Worm (Caenorhabditis elegans) whole organism, L4 larva: ENCODE measurements around the gene vha-7.

Source experiments
- F49E8.2 ChIP-seq: sonication (generic microtip); optimal IDR thresholded peaks from 2 replicates; lab custom pipeline; 2016; ENCODE audit warnings: missing compliant biosample characterization, mild to moderate bottlenecking, missing genetic modification characterization, borderline replicate concordance
- T20F7.1 ChIP-seq: fragments of 200-800 bp; sonication (Bioruptor generic); optimal IDR thresholded peaks from 2 replicates; lab custom pipeline; 2018; ENCODE audit warnings: mild to moderate bottlenecking, missing genetic modification characterization, missing compliant biosample characterization
- Y48G9A.11 ChIP-seq: fragments of 200-800 bp; sonication (Bioruptor generic); IDR thresholded peaks from 2 replicates; pipeline ENCODE4 v1.3.6; 2022; ENCODE audit warnings: missing genetic modification reagents, missing genetic modification characterization, missing compliant biosample characterization
- Y5F2A.4 ChIP-seq: fragments of 200-800 bp; sonication (Bioruptor generic); optimal IDR thresholded peaks from 2 replicates; lab custom pipeline; 2018; ENCODE audit warnings: mild to moderate bottlenecking, missing genetic modification characterization, missing compliant biosample characterization
- aha-1 ChIP-seq: fragments of 150-350 bp; peaks from one replicate; lab custom pipeline; 2014; ENCODE audit warnings: missing biosample characterization, missing genetic modification characterization
- aly-2 ChIP-seq: sonication (generic microtip); optimal IDR thresholded peaks from 2 replicates; lab custom pipeline; 2018; ENCODE audit warnings: missing biosample characterization, missing genetic modification characterization
- ceh-28 ChIP-seq: fragments of 150-350 bp; optimal IDR thresholded peaks from 2 replicates; lab custom pipeline; 2014; ENCODE audit warnings: missing biosample characterization, missing genetic modification reagents, missing genetic modification characterization
- ceh-44 ChIP-seq: fragments of 200-800 bp; sonication (Bioruptor generic); IDR thresholded peaks from 2 replicates; pipeline ENCODE4 v1.3.6; 2022; ENCODE audit warnings: missing genetic modification reagents, missing genetic modification characterization, missing compliant biosample characterization
- ctbp-1 ChIP-seq: fragments of 200-800 bp; sonication (Bioruptor generic); IDR thresholded peaks from 2 replicates; pipeline ENCODE4 v1.3.6; 2022; ENCODE audit warnings: missing genetic modification reagents, missing genetic modification characterization, missing compliant biosample characterization
- daf-16 ChIP-seq, 3 experiments: sonication (generic microtip); optimal IDR thresholded peaks; 2 replicates each; lab custom pipeline; 2016 to 2017; ENCODE audit warnings: missing genetic modification characterization in 3 of 3, missing genetic modification reagents in 3 of 3, mild to moderate bottlenecking in 2 of 3, missing compliant biosample characterization in 2 of 3, missing biosample characterization in 1 of 3, moderate library complexity in 1 of 3
- dmd-8 ChIP-seq: fragments of 200-800 bp; sonication (Bioruptor generic); IDR thresholded peaks from 2 replicates; pipeline ENCODE4 v1.3.6; 2022; ENCODE audit warnings: missing genetic modification characterization, missing compliant biosample characterization
- dpl-1 ChIP-seq: fragments of 150-350 bp; optimal IDR thresholded peaks from 2 replicates; lab custom pipeline; 2014; ENCODE audit warnings: missing biosample characterization, missing genetic modification reagents, missing genetic modification characterization
- egl-43 ChIP-seq: fragments of 200-800 bp; sonication (Bioruptor generic); IDR thresholded peaks from 2 replicates; pipeline ENCODE4 v1.3.6; 2022; ENCODE audit warnings: missing genetic modification reagents, missing genetic modification characterization, missing compliant biosample characterization
- fkh-10 ChIP-seq: fragments of 150-350 bp; optimal IDR thresholded peaks from 2 replicates; lab custom pipeline; 2014; ENCODE audit warnings: missing biosample characterization, missing genetic modification reagents, missing genetic modification characterization
- hmg-1.1 ChIP-seq: fragments of 200-800 bp; sonication (Bioruptor generic); IDR thresholded peaks from 2 replicates; pipeline ENCODE4 v1.3.6; 2022; ENCODE audit warnings: missing genetic modification reagents, missing genetic modification characterization, missing compliant biosample characterization
- jun-1 ChIP-seq: fragments of 150-350 bp; optimal IDR thresholded peaks from 2 replicates; lab custom pipeline; 2014; ENCODE audit warnings: missing biosample characterization, missing genetic modification reagents, missing genetic modification characterization
- lin-1 ChIP-seq: fragments of 200-800 bp; sonication (Bioruptor generic); IDR thresholded peaks from 2 replicates; pipeline ENCODE4 v1.3.6; 2022; ENCODE audit warnings: missing genetic modification reagents, missing genetic modification characterization, missing compliant biosample characterization
- lin-38 ChIP-seq: fragments of 200-800 bp; sonication (Bioruptor generic); IDR thresholded peaks from 2 replicates; pipeline ENCODE4 v1.3.6; 2022; ENCODE audit warnings: missing genetic modification reagents, missing genetic modification characterization, missing compliant biosample characterization
- lin-39 ChIP-seq: fragments of 150-350 bp; optimal IDR thresholded peaks from 2 replicates; lab custom pipeline; 2014; ENCODE audit warnings: missing biosample characterization, missing genetic modification reagents, missing genetic modification characterization
- lir-3 ChIP-seq: sonication (generic microtip); optimal IDR thresholded peaks from 2 replicates; lab custom pipeline; 2016; ENCODE audit warnings: mild to moderate bottlenecking, missing genetic modification characterization, missing compliant biosample characterization
- lsy-2 ChIP-seq, 2 experiments: fragments of 150-350 bp in 1 of 2; sonication (generic microtip) in 1 of 2; optimal IDR thresholded peaks; 2 replicates each; lab custom pipeline; 2014 to 2017; ENCODE audit warnings: missing biosample characterization in 2 of 2, missing genetic modification characterization in 2 of 2
- madf-5 ChIP-seq, 2 experiments: fragments of 200-800 bp; sonication (Bioruptor generic); IDR thresholded peaks; 2 replicates each; pipeline ENCODE4 v1.3.6; 2022; ENCODE audit warnings: missing compliant biosample characterization in 2 of 2, missing genetic modification characterization in 2 of 2
- mdt-29 ChIP-seq: fragments of 200-800 bp; sonication (Bioruptor generic); IDR thresholded peaks from 2 replicates; pipeline ENCODE4 v1.3.6; 2022; ENCODE audit warnings: missing genetic modification reagents, missing genetic modification characterization, missing compliant biosample characterization
- mep-1 ChIP-seq: fragments of 150-350 bp; sonication (generic microtip); optimal IDR thresholded peaks from 3 replicates; lab custom pipeline; 2014; ENCODE audit warnings: missing biosample characterization, missing genetic modification characterization
- mes-2 ChIP-seq: sonication (generic microtip); optimal IDR thresholded peaks from 2 replicates; lab custom pipeline; 2016; ENCODE audit warnings: missing genotype, mild to moderate bottlenecking, missing genetic modification characterization, missing compliant biosample characterization; ENCODE audit not compliant: poor library complexity, severe bottlenecking
- mxl-2 ChIP-seq: fragments of 200-800 bp; sonication (Bioruptor generic); conservative IDR thresholded peaks from 2 replicates; pipeline ENCODE4 v1.3.6; 2022; ENCODE audit warnings: missing genetic modification reagents, missing genetic modification characterization, missing compliant biosample characterization
- nhr-102 ChIP-seq: sonication (generic microtip); optimal IDR thresholded peaks from 2 replicates; lab custom pipeline; 2016; ENCODE audit warnings: mild to moderate bottlenecking, missing genetic modification characterization, moderate library complexity, missing compliant biosample characterization
- nhr-41 ChIP-seq: fragments of 200-800 bp; sonication (Bioruptor generic); IDR thresholded peaks from 2 replicates; pipeline ENCODE4 v1.3.6; 2022; ENCODE audit warnings: missing genetic modification reagents, missing genetic modification characterization, missing compliant biosample characterization
- nhr-6 ChIP-seq: fragments of 150-350 bp; optimal IDR thresholded peaks from 2 replicates; lab custom pipeline; 2014; ENCODE audit warnings: missing biosample characterization, missing genetic modification characterization
- nhr-77 ChIP-seq: fragments of 150-350 bp; optimal IDR thresholded peaks from 2 replicates; lab custom pipeline; 2014; ENCODE audit warnings: missing biosample characterization, missing genetic modification characterization
- php-3 ChIP-seq: fragments of 200-800 bp; sonication (Bioruptor generic); IDR thresholded peaks from 2 replicates; pipeline ENCODE4 v1.3.6; 2022; ENCODE audit warnings: missing genetic modification reagents, missing genetic modification characterization, missing compliant biosample characterization
- saeg-2 ChIP-seq: fragments of 200-800 bp; sonication (Bioruptor generic); IDR thresholded peaks from 2 replicates; pipeline ENCODE4 v1.3.6; 2022; ENCODE audit warnings: missing genetic modification reagents, missing genetic modification characterization, missing compliant biosample characterization
- snpc-4 ChIP-seq: fragments of 150-350 bp; optimal IDR thresholded peaks from 2 replicates; lab custom pipeline; 2014; ENCODE audit warnings: missing biosample characterization, missing genetic modification characterization
- spr-3 ChIP-seq: fragments of 200-800 bp; sonication (Bioruptor generic); optimal IDR thresholded peaks from 2 replicates; lab custom pipeline; 2018; ENCODE audit warnings: mild to moderate bottlenecking, missing genetic modification characterization, missing compliant biosample characterization
- tra-1 ChIP-seq: fragments of 200-800 bp; sonication (Bioruptor generic); IDR thresholded peaks from 2 replicates; pipeline ENCODE4 v1.3.6; 2022; ENCODE audit warnings: missing genetic modification reagents, missing genetic modification characterization, missing compliant biosample characterization
- unc-130 ChIP-seq: sonication (generic microtip); optimal IDR thresholded peaks from 2 replicates; lab custom pipeline; 2016; ENCODE audit warnings: missing genetic modification reagents, missing genetic modification characterization, missing compliant biosample characterization
- unc-39 ChIP-seq: sonication (generic microtip); optimal IDR thresholded peaks from 2 replicates; lab custom pipeline; 2017; ENCODE audit warnings: missing biosample characterization, missing genetic modification characterization
- zag-1 ChIP-seq: fragments of 150-350 bp; optimal IDR thresholded peaks from 2 replicates; lab custom pipeline; 2014; ENCODE audit warnings: missing biosample characterization, missing genetic modification characterization
- zfp-2 ChIP-seq: sonication (generic microtip); optimal IDR thresholded peaks from 2 replicates; lab custom pipeline; 2016; ENCODE audit warnings: mild to moderate bottlenecking, missing genetic modification characterization, missing compliant biosample characterization
- ztf-7 ChIP-seq: fragments of 150-350 bp; optimal IDR thresholded peaks from 2 replicates; lab custom pipeline; 2014; ENCODE audit warnings: missing biosample characterization, missing genetic modification characterization

vha-7 gene

ce11 chrIV:12600941-12601340, 39.3 kb upstream of the vha-7 start (continued):
- TF ChIP-seq saeg-2 (peak; percentile 69; the same call in 1 of the 2 replicates), zag-1 (no peak), aly-2 (tag; lab: Kevin White, UChicago) (no peak), zfp-2 (no peak), lin-39 (tag; lab: Kevin White, UChicago) (no peak), ceh-28 (tag; lab: Kevin White, UChicago) (no peak), tra-1 (GFP tag; lab: Robert Waterston, UW) (peak; percentile 64; the same call in 1 of the 2 replicates), jun-1 (tag; lab: Kevin White, UChicago) (no peak), nhr-41 (GFP tag; lab: Robert Waterston, UW) (0 out of 2 replicates have a peak, but pooled peaks have one; percentile 26), madf-5 (GFP tag; IDR thresholded peaks at IDR 0.05; lab: Robert Waterston, UW) (no peak), lir-3 (tag; lab: Kevin White, UChicago) (no peak), nhr-6 (tag; lab: Kevin White, UChicago) (no peak), unc-39 (tag; lab: Kevin White, UChicago) (no peak)
- TF ChIP-seq, all 104 proteins: peak for 26

- no peak for TF ChIP-seq php-3 (GFP tag; lab: Robert Waterston, UW)
- no peak for TF ChIP-seq ctbp-1
- no peak for TF ChIP-seq Y5F2A.4
- TF ChIP-seq lsy-2 (tag; optimal IDR thresholded peaks at IDR 0.05; lab: Kevin White, UChicago): peak in 1 of 2 experiments; percentile 64
- no peak for TF ChIP-seq nhr-102
- TF ChIP-seq mep-1 (tag; lab: Kevin White, UChicago): peak; percentile 2
- no peak for TF ChIP-seq F49E8.2 (tag; lab: Kevin White, UChicago)
- TF ChIP-seq nhr-77: peak; percentile 22
- TF ChIP-seq ztf-7 (tag; lab: Kevin White, UChicago): no peak
- TF ChIP-seq Y48G9A.11 (GFP tag; lab: Robert Waterston, UW): no peak
- TF ChIP-seq fkh-10: no peak
- no peak for TF ChIP-seq ceh-44 (GFP tag; lab: Robert Waterston, UW)
- TF ChIP-seq daf-16 (GFP tag; optimal IDR thresholded peaks at IDR 0.05; lab: Kevin White, UChicago): no peak
- peak; percentile 9 for TF ChIP-seq daf-16 (tag; optimal IDR thresholded peaks at IDR 0.05; lab: Kevin White, UChicago)
- TF ChIP-seq dpl-1 (GFP tag; lab: Kevin White, UChicago): peak; percentile 40
- peak; percentile 60 for TF ChIP-seq T20F7.1 (GFP tag; lab: Kevin White, UChicago)
- no peak for TF ChIP-seq aha-1 (tag; lab: Kevin White, UChicago)
- TF ChIP-seq lin-38 (GFP tag; lab: Robert Waterston, UW): peak; percentile 90
- TF ChIP-seq lir-3 (tag; lab: Kevin White, UChicago): no peak
- no peak for TF ChIP-seq spr-3
- peak; percentile 4 for TF ChIP-seq unc-130 (GFP tag; lab: Kevin White, UChicago)
- TF ChIP-seq lin-1 (GFP tag; lab: Robert Waterston, UW): no peak
- TF ChIP-seq dmd-8 (GFP tag; lab: Robert Waterston, UW): no peak
- TF ChIP-seq egl-43 (GFP tag; lab: Robert Waterston, UW): no peak
- TF ChIP-seq mdt-29 (GFP tag; lab: Robert Waterston, UW): no peak
- TF ChIP-seq mxl-2 (GFP tag; lab: Robert Waterston, UW): no peak
- TF ChIP-seq snpc-4: no peak
- TF ChIP-seq hmg-1.1: no peak
- TF ChIP-seq mes-2 (tag; lab: Kevin White, UChicago): peak; percentile 70
- TF ChIP-seq ceh-28 (tag; lab: Kevin White, UChicago): no peak
Measured at ce11 chrIV:12605401-12605800, 34.9 kb upstream of the vha-7 start, which contains the start of gene Y55D9A.2. TSS of gene Y55D9A.2 (minus strand) at chrIV:12605431.
